Fruit fly (Drosophila melanogaster): Measurements from ENCODE around the gene Gagr.

Gagr gene

DNA sequence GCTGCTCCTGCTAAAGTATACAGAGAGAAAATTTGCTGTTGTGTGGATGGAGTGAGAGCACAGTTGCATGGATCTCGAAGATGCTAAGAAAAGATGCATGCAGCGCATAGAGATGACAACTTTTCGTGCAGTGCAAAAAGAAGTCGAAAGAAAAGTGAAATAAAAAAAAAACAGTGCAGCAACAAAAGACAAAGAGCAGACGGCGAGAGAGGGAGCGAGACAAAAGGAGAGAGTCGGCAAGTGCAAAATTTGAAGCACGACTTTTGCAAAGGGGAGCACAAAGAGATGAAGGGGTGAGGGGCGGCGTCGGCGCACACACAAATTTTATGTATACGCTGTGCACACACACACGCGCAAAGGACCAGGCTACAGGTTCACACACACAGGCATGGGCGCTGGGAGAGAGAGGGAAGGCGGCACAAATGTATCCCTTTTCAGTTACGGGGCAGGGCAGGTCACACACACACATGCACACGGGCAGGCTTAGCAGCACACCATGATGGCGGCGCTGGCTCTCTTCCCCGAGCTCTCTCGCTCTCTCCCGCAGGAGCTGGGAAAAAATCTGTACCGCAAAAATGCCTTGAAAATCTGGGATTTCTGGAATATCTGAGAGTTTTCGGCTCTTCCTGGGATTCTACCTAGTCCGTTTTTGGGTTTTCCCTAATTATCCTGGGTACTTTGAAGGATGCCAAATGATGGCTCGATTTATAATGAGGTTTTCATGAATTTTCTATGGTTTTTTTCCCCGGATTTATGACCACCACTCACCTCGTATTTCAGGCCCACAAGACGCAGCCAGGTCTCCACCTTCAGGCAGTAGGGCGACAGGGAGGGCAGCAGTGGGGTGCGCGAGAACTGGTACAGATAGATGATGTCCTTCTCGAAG, 16.1 kb downstream of the Gagr start (continued):
- TF ChIP-seq ewg (GFP tag; optimal IDR thresholded peaks at IDR 0.05) (peak; percentile 94), CG6791 (GFP tag; IDR thresholded peaks at IDR 0.05; ENCODE audit: partially characterized antibody) (0 out of 3 replicates have a peak, but pooled peaks have one; percentile 7), CG15479 (GFP tag; optimal IDR thresholded peaks at IDR 0.05) (peak; percentile 66), CG16779 (GFP tag; IDR thresholded peaks at IDR 0.05) (0 out of 2 replicates have a peak, but pooled peaks have one; percentile 69), ci (GFP tag; IDR thresholded peaks at IDR 0.05) (0 out of 3 replicates have a peak, but pooled peaks have one; percentile 5), Mes4 (GFP tag; optimal IDR thresholded peaks at IDR 0.05) (no peak), sens (GFP tag) (peak; percentile 80), amos (GFP tag; IDR thresholded peaks at IDR 0.05; ENCODE audit: partially characterized antibody) (no peak), cad (GFP tag; optimal IDR thresholded peaks at IDR 0.05) (peak; percentile 63), Adf1 (GFP tag; IDR thresholded peaks at IDR 0.05) (peak; percentile 32; the same call in 1 of the 2 replicates), Hand (GFP tag; optimal IDR thresholded peaks at IDR 0.05) (no peak), CG9437 (GFP tag; optimal IDR thresholded peaks at IDR 0.05) (no peak), ara (GFP tag; IDR thresholded peaks at IDR 0.05) (no peak), CG4360 (GFP tag; IDR thresholded peaks at IDR 0.05) (peak; percentile 23; the same call in 1 of the 2 replicates), lilli (GFP tag; optimal IDR thresholded peaks at IDR 0.05) (no peak), phol (tag; optimal IDR thresholded peaks at IDR 0.05) (peak; percentile 54), row (GFP tag; IDR thresholded peaks at IDR 0.05) (peak; percentile 16; the same call in 1 of the 3 replicates), scrt (GFP tag; optimal IDR thresholded peaks at IDR 0.05) (peak; percentile 63), Kr (GFP tag; optimal IDR thresholded peaks at IDR 0.05) (peak; percentile 89), CG8359 (GFP tag; optimal IDR thresholded peaks at IDR 0.05; ENCODE audit: borderline replicate concordance) (no peak), chinmo (GFP tag; IDR thresholded peaks at IDR 0.05; ENCODE audit: partially characterized antibody) (peak; percentile 57; the same call in 1 of the 4 replicates), Dfd (GFP tag; optimal IDR thresholded peaks at IDR 0.05) (no peak), kni (GFP tag; optimal IDR thresholded peaks at IDR 0.05) (peak; percentile 53), D (optimal IDR thresholded peaks at IDR 0.05) (peak; percentile 69), D (GFP tag; optimal IDR thresholded peaks at IDR 0.05) (no peak), bsh (GFP tag; optimal IDR thresholded peaks at IDR 0.05) (peak in 1 of 2 experiments; percentile 75), yki (optimal IDR thresholded peaks at IDR 0.05) (peak; percentile 21), C15 (GFP tag; IDR thresholded peaks at IDR 0.05) (no peak), zen (tag; optimal IDR thresholded peaks at IDR 0.05) (peak; percentile 78), rib (GFP tag; IDR thresholded peaks at IDR 0.05) (peak; percentile 61; the same call in 1 of the 2 replicates), gfzf (GFP tag; optimal IDR thresholded peaks at IDR 0.05) (no peak), lbe (GFP tag; optimal IDR thresholded peaks at IDR 0.05) (peak; percentile 71), Ptx1 (GFP tag; IDR thresholded peaks at IDR 0.05) (no peak)

dm6 chr3L:16411566-16411965, 17.2 kb downstream of the Gagr start, which contains the start of gene fax:
Gene fax, minus strand, starts transcription at chr3L:16411828.
- TF ChIP-seq CG3838 (GFP tag; optimal IDR thresholded peaks at IDR 0.05) (no peak), cato (GFP tag; optimal IDR thresholded peaks at IDR 0.05; ENCODE audit: borderline replicate concordance) (no peak), CG31224 (GFP tag; IDR thresholded peaks at IDR 0.05) (no peak), ranshi (GFP tag; IDR thresholded peaks at IDR 0.05) (no peak), Mad (GFP tag; optimal IDR thresholded peaks at IDR 0.05) (no peak), CG2116 (GFP tag; optimal IDR thresholded peaks at IDR 0.05) (peak; percentile 28), chinmo (GFP tag; IDR thresholded peaks at IDR 0.05; ENCODE audit: partially characterized antibody) (peak; percentile 96), wor (GFP tag; IDR thresholded peaks at IDR 0.05) (no peak), CG17361 (GFP tag; IDR thresholded peaks at IDR 0.05) (no peak), Fer3 (tag; optimal IDR thresholded peaks at IDR 0.05) (no peak), crol (GFP tag; IDR thresholded peaks at IDR 0.05) (no peak), cg (GFP tag; optimal IDR thresholded peaks at IDR 0.05) (peak; percentile 79), D19A (tag; optimal IDR thresholded peaks at IDR 0.05) (no peak), grau (tag; optimal IDR thresholded peaks at IDR 0.05) (peak; percentile 29), CG17612 (GFP tag; IDR thresholded peaks at IDR 0.05) (no peak), zen2 (GFP tag; IDR thresholded peaks at IDR 0.05; ENCODE audit: partially characterized antibody) (no peak), CG4404 (GFP tag; IDR thresholded peaks at IDR 0.05) (no peak), sna (GFP tag; IDR thresholded peaks at IDR 0.05; ENCODE audit: partially characterized antibody) (0 out of 2 replicates have a peak, but pooled peaks have one; percentile 46)

Measured in whole organism, embryonic.